Worm (Caenorhabditis elegans): Measurements from ENCODE around the gene snf-7.

- TF ChIP-seq mdl-1 (tag; optimal IDR thresholded peaks at IDR 0.05) (no peak), zag-1 (tag; optimal IDR thresholded peaks at IDR 0.05) (no peak), ama-1 (optimal IDR thresholded peaks at IDR 0.05) (no peak), nhr-25 (tag; optimal IDR thresholded peaks at IDR 0.05) (no peak)
Observed at ce11 chrIII:12960705-12961104, 44.6 kb upstream of the snf-7 start.
